Worm (Caenorhabditis elegans): Measurements from ENCODE around the gene fbxa-111.
"Not testable (repeated sequence)": the region's sequence is repeated elsewhere in the genome, so short reads cannot be mapped to it uniquely, and the experiment has no call there.

Gene fbxa-111

ce11 chrV:16948011-16948410, 1.5 kb downstream of the fbxa-111 start, which contains the start of gene fbxa-112:
Gene fbxa-112 (minus strand): TSS chrV:16948111.
- TF ChIP-seq unc-62 (GFP tag; optimal IDR thresholded peaks at IDR 0.05) = not testable (repeated sequence)

DNA sequence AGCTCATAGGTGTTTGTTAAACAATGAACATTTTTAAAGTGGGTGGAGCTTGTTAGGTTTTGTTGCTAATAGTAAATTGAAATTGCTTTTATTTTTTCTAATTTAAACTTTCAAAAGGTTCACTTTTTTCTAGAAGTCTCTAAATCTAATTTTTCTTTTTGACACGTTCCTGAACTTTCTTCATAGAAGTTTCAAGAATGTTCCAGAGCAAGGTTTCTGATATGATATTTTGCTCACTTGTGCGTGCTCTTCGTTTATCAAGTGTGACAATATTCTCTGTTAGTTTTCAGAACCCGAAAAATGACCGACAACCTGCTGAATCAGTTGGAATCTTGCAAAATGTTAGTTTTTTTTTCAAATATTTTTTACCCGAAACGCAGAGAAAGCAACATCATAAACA, 10.8 kb downstream of the fbxa-111 start, which contains the start of gene fbxa-148:
fbxa-148 (plus strand) TSS at position 301 of the 400 bp plus-strand sequence.
- not testable (repeated sequence) for TF ChIP-seq unc-62 (GFP tag; optimal IDR thresholded peaks at IDR 0.05)

- no peak for TF ChIP-seq unc-62 (GFP tag; optimal IDR thresholded peaks at IDR 0.05)
These were observed 22.2 kb downstream of the fbxa-111 start, which contains the start of gene Y102A5C.36 for ce11 chrV:16927345-16927744. Gene Y102A5C.36 (minus strand): TSS chrV:16927445.

- TF ChIP-seq unc-62 (GFP tag; optimal IDR thresholded peaks at IDR 0.05) = no peak
These were observed 27.6 kb downstream of the fbxa-111 start, which contains the start of gene Y102A5C.4 for ce11 chrV:16921952-16922351. Gene Y102A5C.4 (plus strand): TSS chrV:16922252.

ce11 chrV:16919675-16920074, 29.8 kb downstream of the fbxa-111 start:
- no peak for TF ChIP-seq unc-62 (GFP tag; optimal IDR thresholded peaks at IDR 0.05)

ce11 chrV:16918378-16918777, 31.1 kb downstream of the fbxa-111 start, which contains the start of the genes fbxa-206 and Y102A5C.2:
Gene fbxa-206 (minus strand): TSS chrV:16918478.
Gene Y102A5C.2 (plus strand): TSS chrV:16918731.
- no peak for TF ChIP-seq unc-62 (GFP tag; optimal IDR thresholded peaks at IDR 0.05)

- no peak for TF ChIP-seq unc-62 (GFP tag; optimal IDR thresholded peaks at IDR 0.05)
These were observed 33.4 kb downstream of the fbxa-111 start, which contains the start of gene F09C6.10 for ce11 chrV:16916079-16916478. Gene F09C6.10 (minus strand): TSS chrV:16916179.

DNA sequence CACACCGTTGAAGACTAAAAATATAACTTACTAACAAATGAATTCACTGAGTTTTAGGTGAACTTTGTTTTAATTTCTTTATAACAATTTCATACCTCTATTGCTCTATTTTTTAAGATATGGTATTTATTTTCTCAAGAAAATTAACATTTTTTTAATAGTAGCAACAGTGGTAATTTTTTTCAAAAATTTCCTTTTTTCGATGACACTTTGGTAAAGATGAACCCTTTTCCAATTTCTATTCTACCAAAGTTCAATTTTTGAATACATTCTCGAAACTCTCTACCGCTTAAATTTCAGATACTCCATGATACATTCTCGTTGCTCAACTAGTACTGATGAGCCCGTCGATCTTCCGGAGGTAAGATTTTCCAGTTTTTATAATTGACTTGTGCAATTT, 37.6 kb downstream of the fbxa-111 start, which contains the start of gene nhr-116:
nhr-116 (plus strand) TSS at position 301 of the 400 bp plus-strand sequence.
- no peak for TF ChIP-seq unc-62 (GFP tag; optimal IDR thresholded peaks at IDR 0.05)

- TF ChIP-seq unc-62 (GFP tag; optimal IDR thresholded peaks at IDR 0.05) = no peak
These were observed 38.2 kb downstream of the fbxa-111 start for ce11 chrV:16911294-16911693.

DNA sequence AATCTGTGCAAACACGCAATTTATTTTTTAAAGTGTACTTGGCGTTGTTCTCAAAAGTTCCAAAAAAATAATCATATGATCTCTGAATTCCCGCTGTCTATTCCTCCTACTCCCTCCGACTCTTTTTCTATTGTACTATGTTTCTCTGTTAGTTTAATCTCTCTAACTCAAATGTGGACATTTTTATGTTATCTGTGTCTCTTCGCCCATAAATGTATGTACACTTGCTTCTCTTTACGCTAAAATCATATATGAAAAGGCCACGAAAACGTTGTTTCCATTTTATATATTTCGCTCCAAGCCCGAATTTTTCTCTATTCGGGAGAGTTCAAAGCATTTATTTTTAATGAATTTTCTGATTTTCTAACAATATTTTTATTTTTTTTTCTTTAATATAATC, 38.6 kb downstream of the fbxa-111 start:
- TF ChIP-seq unc-62 (GFP tag; optimal IDR thresholded peaks at IDR 0.05) = no peak

- TF ChIP-seq unc-62 (GFP tag; optimal IDR thresholded peaks at IDR 0.05) = no peak
These were observed 39.6 kb downstream of the fbxa-111 start, which contains the start of gene F09C6.16 for ce11 chrV:16909871-16910270. Gene F09C6.16 (minus strand): TSS chrV:16909971.

- no peak for TF ChIP-seq unc-62 (GFP tag; optimal IDR thresholded peaks at IDR 0.05)
These were observed 44.9 kb downstream of the fbxa-111 start, which contains the start of gene nhr-262 for ce11 chrV:16904612-16905011. Gene nhr-262 (plus strand): TSS chrV:16904912.

ce11 chrV:16902726-16903125, 46.8 kb downstream of the fbxa-111 start, which contains the start of gene srd-68:
Gene srd-68 (minus strand): TSS chrV:16902826.
- TF ChIP-seq unc-62 (GFP tag; optimal IDR thresholded peaks at IDR 0.05) = no peak

- TF ChIP-seq unc-62 (GFP tag; optimal IDR thresholded peaks at IDR 0.05) = no peak
These were observed 50.2 kb downstream of the fbxa-111 start, which contains the start of gene fbxa-45 for ce11 chrV:16899355-16899754. Gene fbxa-45 (minus strand): TSS chrV:16899455.
